Worm (Caenorhabditis elegans): Measurements from ENCODE around the gene cnc-7.
A peak's percentile ranks its signal among the peaks of the same experiment; 100 is the strongest.

cnc-7 gene

ce11 chrV:20423428-20423827, 29.6 kb downstream of the cnc-7 start:
- TF ChIP-seq che-1 (tag; optimal IDR thresholded peaks at IDR 0.05), result no peak
- peak; percentile 9 for TF ChIP-seq elt-2 (tag; optimal IDR thresholded peaks at IDR 0.05)

- TF ChIP-seq pros-1 (tag; optimal IDR thresholded peaks at IDR 0.05) (peak; percentile 47), ceh-2 (tag; optimal IDR thresholded peaks at IDR 0.05) (peak; percentile 72), nfya-1 (tag; optimal IDR thresholded peaks at IDR 0.05) (peak; percentile 60), ets-4 (tag; optimal IDR thresholded peaks at IDR 0.05) (peak; percentile 79), fkh-6 (tag; optimal IDR thresholded peaks at IDR 0.05) (peak; percentile 37), unc-42 (tag; optimal IDR thresholded peaks at IDR 0.05) (peak; percentile 87), ceh-30 (tag; optimal IDR thresholded peaks at IDR 0.05) (no peak), hlh-13 (GFP tag; optimal IDR thresholded peaks at IDR 0.05) (no peak), rnt-1 (tag; optimal IDR thresholded peaks at IDR 0.05) (peak; percentile 41), K02D7.2 (tag; optimal IDR thresholded peaks at IDR 0.05) (no peak), mec-3 (tag; optimal IDR thresholded peaks at IDR 0.05; ENCODE audit: borderline replicate concordance) (peak; percentile 67), C08G9.2 (tag; optimal IDR thresholded peaks at IDR 0.05) (peak; percentile 89), unc-55 (GFP tag; optimal IDR thresholded peaks at IDR 0.05) (peak; percentile 27), ceh-14 (tag; optimal IDR thresholded peaks at IDR 0.05) (peak; percentile 78), pat-9 (tag; optimal IDR thresholded peaks at IDR 0.05) (no peak), ztf-16 (tag; optimal IDR thresholded peaks at IDR 0.05) (peak; percentile 9), elt-2 (tag; optimal IDR thresholded peaks at IDR 0.05) (no peak), hlh-8 (tag; optimal IDR thresholded peaks at IDR 0.05) (peak; percentile 68), sox-4 (tag; optimal IDR thresholded peaks at IDR 0.05) (no peak), ceh-34 (tag; optimal IDR thresholded peaks at IDR 0.05) (peak; percentile 52), ceh-31 (tag; optimal IDR thresholded peaks at IDR 0.05) (peak; percentile 90), tbx-2 (tag; optimal IDR thresholded peaks at IDR 0.05) (peak; percentile 63), ref-2 (tag; optimal IDR thresholded peaks at IDR 0.05) (peak; percentile 50), gmeb-2 (tag; optimal IDR thresholded peaks at IDR 0.05) (peak; percentile 31), sox-2 (GFP tag; IDR thresholded peaks at IDR 0.05) (peak; percentile 39), ahr-1 (tag; optimal IDR thresholded peaks at IDR 0.05) (no peak), ceh-18 (tag; optimal IDR thresholded peaks at IDR 0.05) (peak; percentile 56), pax-1 (tag; optimal IDR thresholded peaks at IDR 0.05) (peak; percentile 43), tbx-7 (tag; optimal IDR thresholded peaks at IDR 0.05) (peak; percentile 78), zip-5 (tag; optimal IDR thresholded peaks at IDR 0.05) (peak; percentile 46), pha-2 (tag; optimal IDR thresholded peaks at IDR 0.05) (peak; percentile 17), syd-9 (tag; optimal IDR thresholded peaks at IDR 0.05) (no peak), lim-6 (tag; optimal IDR thresholded peaks at IDR 0.05) (peak; percentile 47), hlh-30 (tag; optimal IDR thresholded peaks at IDR 0.05; ENCODE audit: insufficient read depth) (peak; percentile 69), che-1 (tag; optimal IDR thresholded peaks at IDR 0.05) (no peak), Y22D7AL.16 (tag; optimal IDR thresholded peaks at IDR 0.05) (no peak)
These were observed 30.6 kb downstream of the cnc-7 start for ce11 chrV:20424229-20425182.

- TF ChIP-seq ceh-34 (tag; optimal IDR thresholded peaks at IDR 0.05) (no peak), nhr-232 (tag; optimal IDR thresholded peaks at IDR 0.05) (no peak), nhr-11 (tag; optimal IDR thresholded peaks at IDR 0.05) (no peak), ceh-18 (tag; optimal IDR thresholded peaks at IDR 0.05) (no peak), ceh-31 (tag; optimal IDR thresholded peaks at IDR 0.05) (no peak), unc-3 (GFP tag; conservative IDR thresholded peaks at IDR 0.05) (no peak), unc-3 (tag; optimal IDR thresholded peaks at IDR 0.05) (no peak), ttx-3 (tag; optimal IDR thresholded peaks at IDR 0.05) (no peak), C08G9.2 (tag; optimal IDR thresholded peaks at IDR 0.05) (no peak), pros-1 (tag; optimal IDR thresholded peaks at IDR 0.05) (no peak), ama-1 (optimal IDR thresholded peaks at IDR 0.05) (no peak), pha-4 (tag; optimal IDR thresholded peaks at IDR 0.05) (no peak), pag-3 (tag; optimal IDR thresholded peaks at IDR 0.05; ENCODE audit: borderline replicate concordance) (no peak), ceh-48 (tag; optimal IDR thresholded peaks at IDR 0.05) (no peak), eyg-1 (tag; optimal IDR thresholded peaks at IDR 0.05) (no peak), ref-2 (tag; optimal IDR thresholded peaks at IDR 0.05) (no peak), ceh-9 (tag; optimal IDR thresholded peaks at IDR 0.05) (no peak), elt-4 (tag; optimal IDR thresholded peaks at IDR 0.05) (no peak), pqm-1 (tag; optimal IDR thresholded peaks at IDR 0.05) (no peak), ceh-2 (tag; optimal IDR thresholded peaks at IDR 0.05) (no peak), sox-2 (GFP tag; IDR thresholded peaks at IDR 0.05) (no peak)
These were observed 31.2 kb downstream of the cnc-7 start, which contains the start of the genes fce-2 and F48F5.8 for ce11 chrV:20425183-20425400. Gene fce-2 (plus strand): TSS chrV:20425301. Gene F48F5.8 (plus strand): TSS chrV:20425342.

All from whole organism, late embryonic.